Fruit fly (Drosophila melanogaster): ENCODE results near the gene CG32756.
A peak's percentile ranks its signal among the peaks of the same experiment; 100 is the strongest.

The CG32756 gene

dm6 chrX:5918499-5919126 is 26.9 kb upstream of the CG32756 start (continued):
- peak; percentile 98 for TF ChIP-seq CG4820 (GFP tag; optimal IDR thresholded peaks at IDR 0.05)
- peak; percentile 99 for TF ChIP-seq CG13624 (GFP tag; optimal IDR thresholded peaks at IDR 0.05)
- peak; percentile 96 for TF ChIP-seq CG9727 (GFP tag; optimal IDR thresholded peaks at IDR 0.05)
- peak; percentile 100 for TF ChIP-seq ci (GFP tag; IDR thresholded peaks at IDR 0.05)
- TF ChIP-seq tin (GFP tag; optimal IDR thresholded peaks at IDR 0.05) = peak; percentile 99
- peak; percentile 99 for TF ChIP-seq CG7839 (tag; optimal IDR thresholded peaks at IDR 0.05)
- TF ChIP-seq CG1602 (GFP tag; optimal IDR thresholded peaks at IDR 0.05) = peak; percentile 98
- peak; percentile 99 for TF ChIP-seq ATbp (GFP tag; optimal IDR thresholded peaks at IDR 0.05)
- peak; percentile 33 for TF ChIP-seq BEAF-32 (GFP tag; optimal IDR thresholded peaks at IDR 0.05)
- TF ChIP-seq h (optimal IDR thresholded peaks at IDR 0.05) = no peak
- TF ChIP-seq CG1792 (GFP tag; optimal IDR thresholded peaks at IDR 0.05) = peak; percentile 98
- peak; percentile 99 for TF ChIP-seq Gug (GFP tag; IDR thresholded peaks at IDR 0.05)
- TF ChIP-seq CHES-1-like (GFP tag; optimal IDR thresholded peaks at IDR 0.05) = peak; percentile 99
- peak; percentile 99 for TF ChIP-seq CG7786 (GFP tag; optimal IDR thresholded peaks at IDR 0.05)
- peak; percentile 100 for TF ChIP-seq HLH3B (GFP tag; IDR thresholded peaks at IDR 0.05)
- TF ChIP-seq ind (GFP tag; optimal IDR thresholded peaks at IDR 0.05) = peak; percentile 99
- TF ChIP-seq unpg (GFP tag; optimal IDR thresholded peaks at IDR 0.05) = peak; percentile 99
- TF ChIP-seq stwl (tag; optimal IDR thresholded peaks at IDR 0.05) = peak; percentile 50
- peak; percentile 98 for TF ChIP-seq CG2875 (GFP tag; optimal IDR thresholded peaks at IDR 0.05)
- TF ChIP-seq ap (GFP tag; IDR thresholded peaks at IDR 0.05) = peak; percentile 99
- peak; percentile 97 for TF ChIP-seq CG18262 (tag; optimal IDR thresholded peaks at IDR 0.05)
- peak; percentile 95 for TF ChIP-seq YL-1 (GFP tag; optimal IDR thresholded peaks at IDR 0.05)
- peak; percentile 96 for TF ChIP-seq aop (GFP tag; IDR thresholded peaks at IDR 0.05)
- peak; percentile 99 for TF ChIP-seq CG34422 (GFP tag; IDR thresholded peaks at IDR 0.05)
- TF ChIP-seq Dref (GFP tag; IDR thresholded peaks at IDR 0.05) = peak; percentile 55
- TF ChIP-seq CG4404 (GFP tag; IDR thresholded peaks at IDR 0.05) = peak; percentile 99
- TF ChIP-seq tx (GFP tag; optimal IDR thresholded peaks at IDR 0.05) = peak; percentile 99
- TF ChIP-seq Oaz (GFP tag; IDR thresholded peaks at IDR 0.05) = peak; percentile 98
- TF ChIP-seq CG17361 (GFP tag; IDR thresholded peaks at IDR 0.05) = peak; percentile 97
- TF ChIP-seq CG8281 (tag; optimal IDR thresholded peaks at IDR 0.05) = peak; percentile 92
- TF ChIP-seq pfk (GFP tag; optimal IDR thresholded peaks at IDR 0.05) = peak; percentile 49
- peak; percentile 100 for TF ChIP-seq CG9932 (GFP tag; IDR thresholded peaks at IDR 0.05)
- peak; percentile 95 for TF ChIP-seq CG4328 (GFP tag; optimal IDR thresholded peaks at IDR 0.05)
- peak; percentile 98 for TF ChIP-seq CG2712 (tag; optimal IDR thresholded peaks at IDR 0.05)
- TF ChIP-seq tna (GFP tag; IDR thresholded peaks at IDR 0.05; ENCODE audit: partially characterized antibody) = peak; percentile 83
- TF ChIP-seq tgo (GFP tag; IDR thresholded peaks at IDR 0.05) = peak; percentile 99
- TF ChIP-seq CG4854 (GFP tag; optimal IDR thresholded peaks at IDR 0.05) = peak; percentile 96
- peak; percentile 93 for TF ChIP-seq yki (optimal IDR thresholded peaks at IDR 0.05)
- TF ChIP-seq CG30020 (tag; optimal IDR thresholded peaks at IDR 0.05) = peak; percentile 82
- peak; percentile 100 for TF ChIP-seq rib (GFP tag; IDR thresholded peaks at IDR 0.05)
- peak; percentile 100 for TF ChIP-seq CG3726 (GFP tag; IDR thresholded peaks at IDR 0.05)
- peak; percentile 98 for TF ChIP-seq Fer2 (tag; optimal IDR thresholded peaks at IDR 0.05)
- peak; percentile 72 for TF ChIP-seq CG7271 (tag; optimal IDR thresholded peaks at IDR 0.05)
- peak; percentile 95 for TF ChIP-seq CG15514 (GFP tag; optimal IDR thresholded peaks at IDR 0.05)
- TF ChIP-seq E2f1 (GFP tag; IDR thresholded peaks at IDR 0.05) = peak; percentile 99
- no peak for TF ChIP-seq fru (optimal IDR thresholded peaks at IDR 0.05)
- peak; percentile 99 for TF ChIP-seq mirr (GFP tag; optimal IDR thresholded peaks at IDR 0.05)
- TF ChIP-seq NC2α (GFP tag; optimal IDR thresholded peaks at IDR 0.05) = peak; percentile 98
- TF ChIP-seq CG12071 (GFP tag; optimal IDR thresholded peaks at IDR 0.05) = peak; percentile 98
- TF ChIP-seq D (optimal IDR thresholded peaks at IDR 0.05) = no peak
- TF ChIP-seq D (GFP tag; optimal IDR thresholded peaks at IDR 0.05) = peak; percentile 98
- TF ChIP-seq dpn (GFP tag; optimal IDR thresholded peaks at IDR 0.05) = peak; percentile 99
